Fruit fly (Drosophila melanogaster): ENCODE results near the gene CG17111.

dm6 chr3R:23088252-23088651, 21.2 kb upstream of the CG17111 start:
- TF ChIP-seq Sin3A (optimal IDR thresholded peaks at IDR 0.05) (no peak), h (optimal IDR thresholded peaks at IDR 0.05) (no peak)
